Fruit fly (Drosophila melanogaster) whole organism, prepupa: ENCODE measurements around the gene CG10559.

Experiments used
- Blimp-1 ChIP-seq: fragments of 200-800 bp; sonication (Bioruptor generic); optimal IDR thresholded peaks from 3 replicates; lab custom pipeline; 2017; ENCODE audit warnings: missing biosample characterization, missing genetic modification characterization, mild to moderate bottlenecking, moderate library complexity, missing genetic modification reagents
- CG11902 ChIP-seq: fragments of 200-800 bp; sonication (Bioruptor generic); optimal IDR thresholded peaks from 3 replicates; lab custom pipeline; 2016; ENCODE audit warnings: missing biosample characterization, missing genetic modification characterization
- CG6163 ChIP-seq: fragments of 200-800 bp; sonication (Bioruptor generic); IDR thresholded peaks from 3 replicates; pipeline ENCODE4 v1.3.6; 2022; ENCODE audit warnings: missing biosample characterization, missing genetic modification characterization
- CG6808 ChIP-seq: fragments of 200-800 bp; sonication (Bioruptor generic); optimal IDR thresholded peaks from 3 replicates; lab custom pipeline; 2017; ENCODE audit warnings: missing biosample characterization, missing genetic modification characterization, mild to moderate bottlenecking, moderate library complexity, missing genetic modification reagents
- CG8632 ChIP-seq: fragments of 200-800 bp; sonication (Bioruptor generic); optimal IDR thresholded peaks from 3 replicates; lab custom pipeline; 2016; ENCODE audit warnings: missing biosample characterization, missing genetic modification characterization
- Ets21C ChIP-seq: fragments of 200-800 bp; sonication (Bioruptor generic); optimal IDR thresholded peaks from 3 replicates; lab custom pipeline; 2016; ENCODE audit warnings: missing biosample characterization, missing genetic modification characterization
- Hr38 ChIP-seq: sonication (Bioruptor generic); optimal IDR thresholded peaks from 2 replicates; lab custom pipeline; 2016; ENCODE audit warnings: missing biosample characterization, missing genetic modification characterization
- Hr39 ChIP-seq: fragments of 200-800 bp; sonication (Bioruptor generic); optimal IDR thresholded peaks from 2 replicates; lab custom pipeline; 2016; ENCODE audit warnings: missing biosample characterization, missing genetic modification characterization
- Hr4 ChIP-seq: fragments of 200-800 bp; sonication (Bioruptor generic); optimal IDR thresholded peaks from 3 replicates; lab custom pipeline; 2016; ENCODE audit warnings: missing biosample characterization, missing genetic modification characterization
- Sox14 ChIP-seq: fragments of 200-800 bp; sonication (Bioruptor generic); optimal IDR thresholded peaks from 3 replicates; lab custom pipeline; 2016; ENCODE audit warnings: missing biosample characterization, missing genetic modification characterization
- fd59A ChIP-seq: fragments of 200-800 bp; sonication (Bioruptor generic); optimal IDR thresholded peaks from 2 replicates; lab custom pipeline; 2017; ENCODE audit warnings: missing biosample characterization, mild to moderate bottlenecking, missing genetic modification characterization, missing genetic modification reagents
- salr ChIP-seq, 2 experiments: fragments of 200-800 bp; sonication (Bioruptor generic); optimal IDR thresholded peaks; 3 replicates each; lab custom pipeline; 2016 to 2018; ENCODE audit warnings: missing biosample characterization in 2 of 2, missing genetic modification characterization in 2 of 2, mild to moderate bottlenecking in 1 of 2

- TF ChIP-seq Hr39, result no peak
- no peak for TF ChIP-seq Hr38
- no peak for TF ChIP-seq Blimp-1 (GFP tag; lab: Kevin White, UChicago)
- no peak for TF ChIP-seq CG11902 (GFP tag; lab: Kevin White, UChicago)
- TF ChIP-seq fd59A, result no peak
- TF ChIP-seq Ets21C, result no peak
- TF ChIP-seq salr (GFP tag; optimal IDR thresholded peaks at IDR 0.05; lab: Kevin White, UChicago), result no peak
- no peak for TF ChIP-seq CG6808 (GFP tag; lab: Kevin White, UChicago)
- no peak for TF ChIP-seq CG8632 (GFP tag; lab: Kevin White, UChicago)
- no peak for TF ChIP-seq CG6163 (GFP tag; lab: Robert Waterston, UW)
- no peak for TF ChIP-seq Sox14 (GFP tag; lab: Kevin White, UChicago)
- TF ChIP-seq Hr4, result no peak
Measured at dm6 chr3R:25339952-25340351, 24.0 kb upstream of the CG10559 start, which contains the start of gene rha.
